Fruit fly (Drosophila melanogaster): ENCODE measurements around the gene mRpL36.

Gene mRpL36

DNA sequence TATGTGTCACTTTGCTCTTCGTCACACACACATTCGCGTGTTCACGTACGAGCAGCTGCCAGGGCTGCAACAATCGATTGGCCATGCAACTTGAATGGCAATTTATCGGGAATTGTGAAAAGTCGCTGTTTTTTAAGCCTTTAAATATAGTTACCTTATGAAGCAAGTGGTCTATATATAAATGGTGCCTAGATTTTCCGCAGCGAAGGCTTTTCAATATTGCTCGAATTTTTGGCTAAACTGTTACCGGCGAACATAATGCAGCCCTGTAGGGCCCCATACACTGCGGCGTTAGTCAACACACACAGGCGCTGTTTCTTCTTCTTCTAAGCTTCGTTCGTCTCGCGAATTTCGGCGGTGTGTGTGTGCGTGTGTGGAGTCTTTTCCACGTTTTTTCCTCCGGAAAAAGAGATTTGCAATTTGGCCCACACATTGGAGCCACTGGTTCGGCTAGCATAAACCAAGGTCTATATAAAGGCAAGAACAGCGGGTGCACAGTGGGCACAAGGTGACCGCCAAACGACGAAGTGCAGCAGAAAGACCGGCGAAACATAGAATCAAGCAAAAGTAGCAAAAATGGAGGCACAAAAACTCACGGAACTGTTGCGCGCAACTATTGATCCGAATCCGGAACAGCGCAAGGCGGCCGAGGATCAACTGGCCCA lies 8.9 kb downstream of the mRpL36 start, which contains the start of the genes Arp3 and msk (continued):
- TF ChIP-seq HLH4C (GFP tag; IDR thresholded peaks at IDR 0.05; ENCODE audit: partially characterized antibody) (peak; percentile 55; the same call in 1 of the 3 replicates), Gug (GFP tag; IDR thresholded peaks at IDR 0.05) (peak; percentile 86), vnd (GFP tag; IDR thresholded peaks at IDR 0.05; ENCODE audit: partially characterized antibody) (no peak), CG4730 (GFP tag; IDR thresholded peaks at IDR 0.05) (0 out of 2 replicates have a peak, but pooled peaks have one; percentile 37), CG11093 (GFP tag; IDR thresholded peaks at IDR 0.05) (peak; percentile 73), fd102C (GFP tag; optimal IDR thresholded peaks at IDR 0.05) (peak; percentile 5), CG13123 (GFP tag; optimal IDR thresholded peaks at IDR 0.05) (peak; percentile 76), B-H1 (GFP tag; IDR thresholded peaks at IDR 0.05) (peak; percentile 27; the same call in 1 of the 3 replicates), Nf-YC (tag; optimal IDR thresholded peaks at IDR 0.05) (peak; percentile 81), CG11247 (GFP tag; IDR thresholded peaks at IDR 0.05) (peak; percentile 73), da (GFP tag; optimal IDR thresholded peaks at IDR 0.05) (peak; percentile 79), Aef1 (GFP tag; IDR thresholded peaks at IDR 0.05) (peak; percentile 80), org-1 (GFP tag; optimal IDR thresholded peaks at IDR 0.05) (peak; percentile 71), NfI (GFP tag; optimal IDR thresholded peaks at IDR 0.05) (peak; percentile 77), CG14014 (GFP tag; IDR thresholded peaks at IDR 0.05) (peak; percentile 25; the same call in 1 of the 2 replicates), Ravus (GFP tag; IDR thresholded peaks at IDR 0.05) (no peak; the same call in 1 of the 2 replicates), Hey (tag; optimal IDR thresholded peaks at IDR 0.05) (no peak), sens (GFP tag) (peak; percentile 97), CG10366 (GFP tag; IDR thresholded peaks at IDR 0.05) (peak; percentile 60; the same call in 1 of the 2 replicates), nmo (GFP tag; optimal IDR thresholded peaks at IDR 0.05) (peak; percentile 90), HmgD (GFP tag; optimal IDR thresholded peaks at IDR 0.05) (peak; percentile 97), usp (GFP tag; optimal IDR thresholded peaks at IDR 0.05) (no peak), CG17912 (GFP tag; optimal IDR thresholded peaks at IDR 0.05) (peak; percentile 79), CG9215 (GFP tag; IDR thresholded peaks at IDR 0.05) (peak; percentile 83), bab2 (GFP tag; optimal IDR thresholded peaks at IDR 0.05) (peak; percentile 91), CG9797 (GFP tag; optimal IDR thresholded peaks at IDR 0.05) (peak; percentile 59), Spps (tag; optimal IDR thresholded peaks at IDR 0.05) (no peak), Fer1 (GFP tag; optimal IDR thresholded peaks at IDR 0.05) (peak; percentile 84), CG33557 (GFP tag; optimal IDR thresholded peaks at IDR 0.05) (peak; percentile 56), lab (GFP tag; optimal IDR thresholded peaks at IDR 0.05) (peak; percentile 88), Med (GFP tag) (peak; percentile 99), CG3847 (GFP tag; IDR thresholded peaks at IDR 0.05) (peak; percentile 90), cg (GFP tag; optimal IDR thresholded peaks at IDR 0.05) (peak; percentile 88), run (tag; optimal IDR thresholded peaks at IDR 0.05) (no peak), CG16863 (GFP tag; optimal IDR thresholded peaks at IDR 0.05) (peak; percentile 85), Dip3 (GFP tag; optimal IDR thresholded peaks at IDR 0.05) (peak; percentile 92), Meics (GFP tag; optimal IDR thresholded peaks at IDR 0.05) (peak; percentile 74), Dll (GFP tag; IDR thresholded peaks at IDR 0.05; ENCODE audit: partially characterized antibody) (peak; percentile 53; the same call in 2 of the 4 replicates), CG11398 (GFP tag; optimal IDR thresholded peaks at IDR 0.05) (peak; percentile 67), CG18619 (GFP tag; optimal IDR thresholded peaks at IDR 0.05) (peak; percentile 72), CG4820 (GFP tag; optimal IDR thresholded peaks at IDR 0.05) (peak; percentile 84), CG10274 (GFP tag; optimal IDR thresholded peaks at IDR 0.05) (peak; percentile 32), CG34224 (GFP tag; IDR thresholded peaks at IDR 0.05; ENCODE audit: partially characterized antibody) (0 out of 3 replicates have a peak, but pooled peaks have one; percentile 14), Lpt (GFP tag; optimal IDR thresholded peaks at IDR 0.05) (no peak), Side (GFP tag; optimal IDR thresholded peaks at IDR 0.05) (peak; percentile 90), CG14965 (GFP tag; optimal IDR thresholded peaks at IDR 0.05; ENCODE audit: borderline replicate concordance) (no peak), CG1024 (GFP tag; IDR thresholded peaks at IDR 0.05) (0 out of 2 replicates have a peak, but pooled peaks have one; percentile 31), CG8290 (GFP tag; optimal IDR thresholded peaks at IDR 0.05) (peak; percentile 90), CG8290 (tag; optimal IDR thresholded peaks at IDR 0.05) (peak in 1 of 2 experiments; percentile 68), CG6254 (GFP tag; optimal IDR thresholded peaks at IDR 0.05) (no peak)

All from whole organism, embryonic.